Fruit fly (Drosophila melanogaster): ENCODE data around the gene RpS21.
A peak's percentile ranks its signal among the peaks of the same experiment; 100 is the strongest.

RpS21 gene

dm6 chr2L:2872968-2873728 lies 17.3 kb downstream of the RpS21 start (continued):
- TF ChIP-seq CG1832 (GFP tag; optimal IDR thresholded peaks at IDR 0.05) = no peak
- TF ChIP-seq cas (GFP tag; IDR thresholded peaks at IDR 0.05) = no peak
- peak; percentile 49; the same call in 2 of the 3 replicates for TF ChIP-seq row (GFP tag; IDR thresholded peaks at IDR 0.05)
- peak; percentile 42; the same call in 1 of the 3 replicates for TF ChIP-seq Mrtf (GFP tag; IDR thresholded peaks at IDR 0.05)
- no peak for TF ChIP-seq CG14860 (GFP tag; IDR thresholded peaks at IDR 0.05; ENCODE audit: partially characterized antibody)
- TF ChIP-seq CG43689 (GFP tag; IDR thresholded peaks at IDR 0.05) = no peak
- TF ChIP-seq CG14667 (GFP tag; IDR thresholded peaks at IDR 0.05) = no peak
- TF ChIP-seq CG2120 (GFP tag; optimal IDR thresholded peaks at IDR 0.05) = peak; percentile 51
- TF ChIP-seq seq (GFP tag; IDR thresholded peaks at IDR 0.05) = 0 out of 2 replicates have a peak, but pooled peaks have one; percentile 30
- no peak for TF ChIP-seq CG12236 (GFP tag; optimal IDR thresholded peaks at IDR 0.05)
- peak; percentile 35 for TF ChIP-seq Hmr (GFP tag; optimal IDR thresholded peaks at IDR 0.05)
- TF ChIP-seq CG17361 (GFP tag; IDR thresholded peaks at IDR 0.05) = no peak
- TF ChIP-seq Fer3 (tag; optimal IDR thresholded peaks at IDR 0.05) = no peak
- no peak for TF ChIP-seq da (GFP tag; optimal IDR thresholded peaks at IDR 0.05)
- peak; percentile 2 for TF ChIP-seq CG4820 (GFP tag; optimal IDR thresholded peaks at IDR 0.05)
- no peak for TF ChIP-seq dimm (GFP tag; IDR thresholded peaks at IDR 0.05)
- TF ChIP-seq psq (GFP tag; optimal IDR thresholded peaks at IDR 0.05) = no peak
- TF ChIP-seq cg (GFP tag; optimal IDR thresholded peaks at IDR 0.05) = no peak
- TF ChIP-seq ttk (GFP tag; IDR thresholded peaks at IDR 0.05) = no peak
- no peak for TF ChIP-seq Lim3 (GFP tag; IDR thresholded peaks at IDR 0.05)
- no peak for TF ChIP-seq Bgb (GFP tag; IDR thresholded peaks at IDR 0.05; ENCODE audit: partially characterized antibody)
- TF ChIP-seq CG8478 (optimal IDR thresholded peaks at IDR 0.05) = no peak
- no peak for TF ChIP-seq Bdp1 (GFP tag; optimal IDR thresholded peaks at IDR 0.05)
- no peak for TF ChIP-seq p53 (GFP tag; optimal IDR thresholded peaks at IDR 0.05)
- no peak for TF ChIP-seq pan (optimal IDR thresholded peaks at IDR 0.05)
- TF ChIP-seq pan (GFP tag; optimal IDR thresholded peaks at IDR 0.05 in 1 of 2, IDR thresholded peaks at IDR 0.05 in 1 of 2) = peak in 1 of 2 experiments; percentile 57
- TF ChIP-seq crp (GFP tag; optimal IDR thresholded peaks at IDR 0.05) = no peak
- no peak for TF ChIP-seq CG16779 (GFP tag; IDR thresholded peaks at IDR 0.05)
- no peak for TF ChIP-seq cad (GFP tag; optimal IDR thresholded peaks at IDR 0.05)
- TF ChIP-seq Lhr (GFP tag; optimal IDR thresholded peaks at IDR 0.05) = no peak
- no peak for TF ChIP-seq Ets97D (GFP tag; optimal IDR thresholded peaks at IDR 0.05)
- no peak for TF ChIP-seq CG12744 (GFP tag; optimal IDR thresholded peaks at IDR 0.05)
- no peak for TF ChIP-seq CG12071 (GFP tag; optimal IDR thresholded peaks at IDR 0.05)
- no peak for TF ChIP-seq Dad (GFP tag; optimal IDR thresholded peaks at IDR 0.05)
- no peak for TF ChIP-seq CG6683 (GFP tag; optimal IDR thresholded peaks at IDR 0.05)
- TF ChIP-seq disco-r (GFP tag; optimal IDR thresholded peaks at IDR 0.05) = no peak
- TF ChIP-seq NC2α (GFP tag; optimal IDR thresholded peaks at IDR 0.05) = no peak
- no peak for TF ChIP-seq Ravus (GFP tag; IDR thresholded peaks at IDR 0.05)
- TF ChIP-seq odd (GFP tag; optimal IDR thresholded peaks at IDR 0.05) = no peak
- TF ChIP-seq CG34422 (GFP tag; IDR thresholded peaks at IDR 0.05) = no peak
- peak; percentile 38 for TF ChIP-seq Sox102F (GFP tag; optimal IDR thresholded peaks at IDR 0.05)
- peak; percentile 30 for TF ChIP-seq caup (GFP tag; optimal IDR thresholded peaks at IDR 0.05; ENCODE audit: severe bottlenecking)
- no peak for TF ChIP-seq CG3995 (GFP tag; optimal IDR thresholded peaks at IDR 0.05)
- peak; percentile 58 for TF ChIP-seq Rfx (GFP tag; IDR thresholded peaks at IDR 0.05)
- no peak for TF ChIP-seq Poxn (GFP tag; IDR thresholded peaks at IDR 0.05)
- TF ChIP-seq D19B (GFP tag; optimal IDR thresholded peaks at IDR 0.05) = no peak
- TF ChIP-seq dm (GFP tag; optimal IDR thresholded peaks at IDR 0.05) = no peak
- TF ChIP-seq CG14050 (GFP tag; IDR thresholded peaks at IDR 0.05) = no peak
- TF ChIP-seq CG17186 (GFP tag; optimal IDR thresholded peaks at IDR 0.05) = no peak
- no peak for TF ChIP-seq pho (GFP tag; optimal IDR thresholded peaks at IDR 0.05)
- no peak for TF ChIP-seq chn (GFP tag; optimal IDR thresholded peaks at IDR 0.05)

All from whole organism, embryonic.